Fruit fly (Drosophila melanogaster): ENCODE measurements around the gene Fum4.

Gene Fum4

DNA sequence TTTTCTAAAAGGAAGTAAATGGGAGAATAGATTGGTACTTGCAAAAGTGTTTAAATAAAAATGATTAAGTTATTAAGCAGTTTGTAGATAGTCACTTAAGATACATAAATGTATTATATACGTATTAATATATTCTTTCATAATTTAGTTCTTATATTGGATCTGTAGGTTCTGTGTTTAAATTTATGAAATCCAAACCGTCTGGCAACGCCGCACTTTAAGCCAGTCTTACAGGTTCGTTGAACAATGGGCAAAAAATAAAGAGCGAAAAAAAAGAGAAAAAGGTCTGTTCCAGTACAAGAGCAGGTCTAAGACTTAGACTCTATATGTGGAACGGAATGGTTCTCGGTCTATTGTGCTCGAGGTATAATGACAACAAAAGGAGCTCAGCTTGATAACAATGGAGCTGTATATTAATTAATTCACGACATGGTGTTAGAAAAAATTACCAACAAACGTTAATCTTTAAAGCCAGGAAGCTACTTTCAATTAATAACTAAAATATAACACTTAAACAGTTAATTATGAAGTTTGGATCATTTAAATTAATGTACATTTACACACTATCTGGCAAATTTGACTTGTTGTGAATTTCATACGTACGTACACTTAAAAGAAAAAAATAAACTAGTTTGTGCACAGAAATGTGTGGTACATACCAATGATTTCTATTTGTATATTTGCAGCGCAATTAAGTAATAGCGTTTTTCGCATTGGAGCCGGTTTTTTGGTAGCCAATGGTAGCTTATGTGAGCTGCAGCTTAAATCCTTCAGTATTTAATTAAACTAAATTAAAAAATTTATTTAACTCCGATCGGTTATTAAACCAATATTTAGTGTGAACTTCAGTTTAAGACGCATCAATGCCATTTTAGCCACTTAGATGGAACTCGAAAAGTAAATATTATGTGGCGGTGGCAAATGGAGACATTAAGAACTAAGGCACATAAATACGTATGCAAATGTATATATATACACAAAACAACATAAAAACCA is 17.8 kb upstream of the Fum4 start, which contains the start of gene CG5731 (continued):
- TF ChIP-seq CG15601 (tag; optimal IDR thresholded peaks at IDR 0.05) (peak; percentile 6), crol (GFP tag; IDR thresholded peaks at IDR 0.05) (no peak), E2f1 (GFP tag; IDR thresholded peaks at IDR 0.05) (no peak), CG16863 (GFP tag; optimal IDR thresholded peaks at IDR 0.05) (no peak), lbe (GFP tag; optimal IDR thresholded peaks at IDR 0.05) (peak; percentile 36), tio (GFP tag; optimal IDR thresholded peaks at IDR 0.05) (no peak), ci (GFP tag; IDR thresholded peaks at IDR 0.05) (no peak), CG4404 (GFP tag; IDR thresholded peaks at IDR 0.05) (no peak), CG14014 (GFP tag; IDR thresholded peaks at IDR 0.05) (no peak), CG2116 (GFP tag; optimal IDR thresholded peaks at IDR 0.05) (no peak), vvl (GFP tag; IDR thresholded peaks at IDR 0.05) (peak; percentile 39), CG4707 (GFP tag; optimal IDR thresholded peaks at IDR 0.05) (no peak), stwl (tag; optimal IDR thresholded peaks at IDR 0.05) (peak; percentile 41), CG3163 (GFP tag; optimal IDR thresholded peaks at IDR 0.05) (peak; percentile 90), CG12942 (GFP tag; optimal IDR thresholded peaks at IDR 0.05) (no peak), Sin3A (optimal IDR thresholded peaks at IDR 0.05) (no peak), CG12391 (tag; optimal IDR thresholded peaks at IDR 0.05) (no peak), CG13296 (GFP tag; optimal IDR thresholded peaks at IDR 0.05) (peak; percentile 28), CG1602 (GFP tag; optimal IDR thresholded peaks at IDR 0.05) (no peak), luna (GFP tag; optimal IDR thresholded peaks at IDR 0.05) (no peak), stc (GFP tag; IDR thresholded peaks at IDR 0.05) (no peak), Dip3 (GFP tag; optimal IDR thresholded peaks at IDR 0.05) (no peak), Dp (GFP tag; optimal IDR thresholded peaks at IDR 0.05) (no peak), sens-2 (GFP tag; IDR thresholded peaks at IDR 0.05) (no peak), CG3995 (GFP tag; optimal IDR thresholded peaks at IDR 0.05) (no peak), gsb (GFP tag; IDR thresholded peaks at IDR 0.05) (no peak), CG5953 (GFP tag; IDR thresholded peaks at IDR 0.05) (no peak), CG18599 (GFP tag; optimal IDR thresholded peaks at IDR 0.05) (no peak), CG9932 (GFP tag; IDR thresholded peaks at IDR 0.05) (peak; percentile 48; the same call in 1 of the 2 replicates), CG4617 (GFP tag; optimal IDR thresholded peaks at IDR 0.05; ENCODE audit: borderline replicate concordance) (peak; percentile 9), zen (tag; optimal IDR thresholded peaks at IDR 0.05) (no peak), pfk (GFP tag; optimal IDR thresholded peaks at IDR 0.05) (peak; percentile 89), lmd (GFP tag; IDR thresholded peaks at IDR 0.05) (no peak), croc (GFP tag; conservative IDR thresholded peaks at IDR 0.05) (no peak), Tbp (GFP tag; optimal IDR thresholded peaks at IDR 0.05) (no peak), zf30C (GFP tag; optimal IDR thresholded peaks at IDR 0.05) (peak; percentile 23), eve (GFP tag; optimal IDR thresholded peaks at IDR 0.05) (no peak), Trl (optimal IDR thresholded peaks at IDR 0.05) (peak in 1 of 2 experiments; percentile 27), Trl (GFP tag; optimal IDR thresholded peaks at IDR 0.05) (no peak)

DNA sequence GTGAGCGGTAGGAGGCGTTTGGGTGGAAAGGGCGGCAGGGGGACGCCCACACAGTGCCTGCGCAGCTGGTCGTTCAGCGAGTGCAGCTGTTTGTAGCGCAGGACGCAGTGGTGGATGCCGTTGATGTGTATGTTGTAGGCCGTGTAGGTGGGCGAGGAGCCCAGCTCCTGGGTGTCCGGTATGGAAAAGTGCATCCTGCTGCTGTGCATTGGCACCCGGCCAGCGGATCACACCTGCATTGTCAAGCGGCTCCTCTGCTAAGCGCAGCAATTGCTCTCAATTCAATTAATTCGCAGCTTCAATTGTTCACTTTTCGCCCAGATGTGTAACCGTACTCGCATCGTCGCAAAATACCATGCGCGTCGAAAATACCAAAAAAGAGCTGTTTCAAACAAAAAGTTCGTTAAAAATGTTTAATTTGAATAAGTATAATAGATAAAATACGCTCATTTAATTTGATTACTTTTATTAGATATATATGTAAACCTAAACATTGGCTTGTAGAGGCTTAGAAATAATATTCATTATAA is 15.4 kb upstream of the Fum4 start, which contains the start of gene Snx17:
Gene Snx17 (minus strand): TSS at position 329 of the 530 bp plus-strand sequence.
- TF ChIP-seq CG8388 (GFP tag; optimal IDR thresholded peaks at IDR 0.05) (no peak), E2f2 (GFP tag; IDR thresholded peaks at IDR 0.05) (peak; percentile 32; the same call in 1 of the 2 replicates), ewg (GFP tag; optimal IDR thresholded peaks at IDR 0.05) (peak; percentile 12), stc (GFP tag; IDR thresholded peaks at IDR 0.05) (no peak), BEAF-32 (GFP tag; optimal IDR thresholded peaks at IDR 0.05) (peak; percentile 3), pita (GFP tag; optimal IDR thresholded peaks at IDR 0.05) (no peak), HLHmδ (GFP tag; optimal IDR thresholded peaks at IDR 0.05) (no peak), gem (tag; optimal IDR thresholded peaks at IDR 0.05) (no peak), sim (GFP tag; IDR thresholded peaks at IDR 0.05) (no peak), CG9797 (GFP tag; optimal IDR thresholded peaks at IDR 0.05) (peak; percentile 66), trh (GFP tag; optimal IDR thresholded peaks at IDR 0.05) (no peak), Dll (GFP tag; IDR thresholded peaks at IDR 0.05; ENCODE audit: partially characterized antibody) (peak; percentile 52; the same call in 1 of the 4 replicates), Neu2 (GFP tag; optimal IDR thresholded peaks at IDR 0.05; ENCODE audit: borderline replicate concordance) (no peak), ems (GFP tag; optimal IDR thresholded peaks at IDR 0.05) (no peak)

Measured in whole organism, embryonic.